Fruit fly (Drosophila melanogaster): Measurements from ENCODE around the gene CG14082.

- TF ChIP-seq pan (optimal IDR thresholded peaks at IDR 0.05): no peak
- no peak for TF ChIP-seq fru (GFP tag; optimal IDR thresholded peaks at IDR 0.05)
- TF ChIP-seq CrebA (GFP tag; optimal IDR thresholded peaks at IDR 0.05; ENCODE audit: borderline replicate concordance): no peak
- TF ChIP-seq OdsH (GFP tag; optimal IDR thresholded peaks at IDR 0.05): no peak
These were observed 40.5 kb upstream of the CG14082 start for dm6 chr3L:19179138-19179782.

Measured in whole organism, wandering third instar larva.